Worm (Caenorhabditis elegans) whole organism, L2 larva: Measurements from ENCODE around the gene kin-4.
A peak's percentile ranks its signal among the peaks of the same experiment; 100 is the strongest.

ENCODE experiments used
- ZK546.5 ChIP-seq: sonication (generic microtip); optimal IDR thresholded peaks from 2 replicates; lab custom pipeline; 2017; ENCODE audit warnings: missing biosample characterization, missing genetic modification characterization
- fos-1 ChIP-seq: fragments of 150-350 bp; optimal IDR thresholded peaks from 2 replicates; lab custom pipeline; 2014; ENCODE audit warnings: missing biosample characterization, missing genetic modification characterization
- lin-39 ChIP-seq: fragments of 150-350 bp; optimal IDR thresholded peaks from 2 replicates; lab custom pipeline; 2014; ENCODE audit warnings: missing biosample characterization, missing genetic modification reagents, missing genetic modification characterization
- mbf-1 ChIP-seq: sonication (generic microtip); optimal IDR thresholded peaks from 2 replicates; lab custom pipeline; 2017; ENCODE audit warnings: missing biosample characterization, missing genetic modification characterization
- nhr-237 ChIP-seq: fragments of 150-350 bp; optimal IDR thresholded peaks from 2 replicates; lab custom pipeline; 2014; ENCODE audit warnings: missing biosample characterization, missing genetic modification characterization

DNA sequence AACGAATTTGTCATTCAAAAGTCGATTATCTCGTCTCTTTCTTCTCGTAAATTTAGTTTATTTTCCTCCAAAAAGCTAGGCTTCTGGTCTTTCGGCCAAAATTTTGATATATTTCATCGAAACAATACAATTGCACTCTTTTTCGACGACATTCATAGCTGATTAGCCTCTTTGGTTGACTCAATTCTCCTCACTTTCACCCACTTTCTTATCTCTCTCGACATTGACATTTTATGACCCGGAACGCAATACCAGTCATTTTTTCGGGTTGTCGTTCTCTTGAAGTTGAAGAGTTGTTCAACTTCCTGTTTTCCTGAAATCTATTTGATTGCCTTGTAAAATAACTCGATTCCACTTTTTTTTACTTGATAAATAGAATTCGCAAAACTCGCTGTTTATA, 9.0 kb downstream of the kin-4 start:
- TF ChIP-seq nhr-237 (no peak), mbf-1 (tag; lab: Kevin White, UChicago) (no peak), ZK546.5 (tag; lab: Kevin White, UChicago) (no peak), fos-1 (tag; lab: Kevin White, UChicago) (peak; percentile 80), lin-39 (no peak)
